Fruit fly (Drosophila melanogaster): ENCODE results near the gene smog.

smog gene

dm6 chr2L:4811491-4812058, 41.1 kb upstream of the smog start (continued):
- TF ChIP-seq wor (GFP tag; IDR thresholded peaks at IDR 0.05) (no peak), CG31365 (tag; optimal IDR thresholded peaks at IDR 0.05) (peak; percentile 44), lbe (GFP tag; optimal IDR thresholded peaks at IDR 0.05) (peak; percentile 17), CG9215 (GFP tag; IDR thresholded peaks at IDR 0.05) (no peak), dan (GFP tag; IDR thresholded peaks at IDR 0.05) (no peak), al (GFP tag; IDR thresholded peaks at IDR 0.05) (no peak), exex (tag; optimal IDR thresholded peaks at IDR 0.05) (peak; percentile 48), grau (tag; optimal IDR thresholded peaks at IDR 0.05) (no peak), NFAT (GFP tag; IDR thresholded peaks at IDR 0.05) (peak; percentile 32; the same call in 1 of the 2 replicates), caup (GFP tag; optimal IDR thresholded peaks at IDR 0.05; ENCODE audit: severe bottlenecking) (no peak), fd3F (GFP tag; optimal IDR thresholded peaks at IDR 0.05) (no peak), oc (tag; optimal IDR thresholded peaks at IDR 0.05) (peak; percentile 24), otp (GFP tag; IDR thresholded peaks at IDR 0.05) (no peak; the same call in 2 of the 3 replicates), sens (GFP tag) (no peak), CHES-1-like (GFP tag; optimal IDR thresholded peaks at IDR 0.05) (no peak), Pdp1 (GFP tag; optimal IDR thresholded peaks at IDR 0.05) (no peak), Usf (GFP tag; optimal IDR thresholded peaks at IDR 0.05) (no peak), CG18262 (tag; optimal IDR thresholded peaks at IDR 0.05) (peak; percentile 10), CG14710 (tag; optimal IDR thresholded peaks at IDR 0.05) (no peak), pfk (GFP tag; optimal IDR thresholded peaks at IDR 0.05) (peak; percentile 46), gsb (GFP tag; IDR thresholded peaks at IDR 0.05) (no peak), ATbp (GFP tag; optimal IDR thresholded peaks at IDR 0.05) (no peak), gt (GFP tag; IDR thresholded peaks at IDR 0.05) (no peak), Poxn (GFP tag; IDR thresholded peaks at IDR 0.05) (no peak), CG14860 (GFP tag; IDR thresholded peaks at IDR 0.05; ENCODE audit: partially characterized antibody) (peak; percentile 51; the same call in 1 of the 3 replicates), Awh (GFP tag; IDR thresholded peaks at IDR 0.05) (0 out of 2 replicates have a peak, but pooled peaks have one; percentile 15), nmo (GFP tag; optimal IDR thresholded peaks at IDR 0.05) (no peak), CG3065 (GFP tag; optimal IDR thresholded peaks at IDR 0.05) (no peak), klu (GFP tag; IDR thresholded peaks at IDR 0.05) (no peak), CG13287 (GFP tag; IDR thresholded peaks at IDR 0.05; ENCODE audit: partially characterized antibody) (peak; percentile 75), Trl (optimal IDR thresholded peaks at IDR 0.05) (no peak), Trl (GFP tag; optimal IDR thresholded peaks at IDR 0.05) (no peak), mld (GFP tag; IDR thresholded peaks at IDR 0.05; ENCODE audit: partially characterized antibody) (peak; percentile 55; the same call in 1 of the 3 replicates), CG7786 (GFP tag; optimal IDR thresholded peaks at IDR 0.05) (no peak), CG33213 (GFP tag; optimal IDR thresholded peaks at IDR 0.05) (peak; percentile 23), Hr78 (GFP tag; optimal IDR thresholded peaks at IDR 0.05) (peak in 1 of 2 experiments; percentile 52), esg (GFP tag; conservative IDR thresholded peaks at IDR 0.05) (no peak), shn (GFP tag; optimal IDR thresholded peaks at IDR 0.05) (no peak), CG18764 (GFP tag; optimal IDR thresholded peaks at IDR 0.05) (no peak), Hr3 (GFP tag; optimal IDR thresholded peaks at IDR 0.05) (no peak), CG3995 (GFP tag; optimal IDR thresholded peaks at IDR 0.05) (no peak), tll (GFP tag; optimal IDR thresholded peaks at IDR 0.05) (no peak), p53 (GFP tag; optimal IDR thresholded peaks at IDR 0.05) (no peak), CG3281 (GFP tag; optimal IDR thresholded peaks at IDR 0.05) (no peak), CG3407 (GFP tag; optimal IDR thresholded peaks at IDR 0.05) (no peak), Dip3 (GFP tag; optimal IDR thresholded peaks at IDR 0.05) (no peak), CG10267 (tag; optimal IDR thresholded peaks at IDR 0.05) (no peak), CG10274 (GFP tag; optimal IDR thresholded peaks at IDR 0.05) (no peak), CG7556 (GFP tag; optimal IDR thresholded peaks at IDR 0.05) (no peak), Myb (GFP tag; optimal IDR thresholded peaks at IDR 0.05) (no peak)
